Fruit fly (Drosophila melanogaster) whole organism, pupa: ENCODE results near the gene Alp5.

Experiments
- CG10348 ChIP-seq: fragments of 200-800 bp; sonication (Bioruptor generic); IDR thresholded peaks from 2 replicates; pipeline ENCODE4 v1.3.6; 2022; ENCODE audit warnings: missing biosample characterization, missing genetic modification characterization
- CG12605 ChIP-seq: fragments of 200-800 bp; sonication (Bioruptor generic); IDR thresholded peaks from 2 replicates; pipeline ENCODE4 v1.3.6; 2022; ENCODE audit warnings: missing biosample characterization, missing genetic modification characterization
- CG13204 ChIP-seq: fragments of 200-800 bp; sonication (Bioruptor generic); optimal IDR thresholded peaks from 2 replicates; lab custom pipeline; 2018; ENCODE audit warnings: missing biosample characterization, mild to moderate bottlenecking, missing genetic modification characterization, moderate library complexity
- CG14655 ChIP-seq: fragments of 200-800 bp; sonication (Bioruptor generic); optimal IDR thresholded peaks from 3 replicates; lab custom pipeline; 2017; ENCODE audit warnings: mild to moderate bottlenecking, missing biosample characterization, missing genetic modification reagents, missing genetic modification characterization
- CG15710 ChIP-seq: fragments of 200-800 bp; sonication (Bioruptor generic); optimal IDR thresholded peaks from 2 replicates; lab custom pipeline; 2018; ENCODE audit warnings: missing biosample characterization, mild to moderate bottlenecking, missing genetic modification characterization, moderate library complexity
- CG17806 ChIP-seq: fragments of 200-800 bp; sonication (Bioruptor generic); optimal IDR thresholded peaks from 2 replicates; lab custom pipeline; 2018; ENCODE audit warnings: missing biosample characterization, mild to moderate bottlenecking, missing genetic modification characterization, moderate library complexity
- CG32121 ChIP-seq: fragments of 200-800 bp; sonication (Bioruptor generic); IDR thresholded peaks from 2 replicates; pipeline ENCODE4 v1.3.6; 2022; ENCODE audit warnings: missing biosample characterization, missing genetic modification characterization
- CG34367 ChIP-seq: fragments of 200-800 bp; sonication (Bioruptor generic); optimal IDR thresholded peaks from 2 replicates; lab custom pipeline; 2018; ENCODE audit warnings: missing biosample characterization, mild to moderate bottlenecking, missing genetic modification characterization
- CG4496 ChIP-seq: fragments of 200-800 bp; sonication (Bioruptor generic); IDR thresholded peaks from 3 replicates; pipeline ENCODE4 v1.3.6; 2022; ENCODE audit warnings: missing biosample characterization, missing genetic modification characterization
- CG8159 ChIP-seq: fragments of 200-800 bp; sonication (Bioruptor generic); optimal IDR thresholded peaks from 3 replicates; lab custom pipeline; 2018; ENCODE audit warnings: missing biosample characterization, mild to moderate bottlenecking, missing genetic modification characterization, moderate library complexity
- CG8301 ChIP-seq: fragments of 200-800 bp; sonication (Bioruptor generic); optimal IDR thresholded peaks from 2 replicates; lab custom pipeline; 2018; ENCODE audit warnings: missing biosample characterization, mild to moderate bottlenecking, missing genetic modification characterization
- CG9948 ChIP-seq: fragments of 200-800 bp; sonication (Bioruptor generic); optimal IDR thresholded peaks from 2 replicates; lab custom pipeline; 2018; ENCODE audit warnings: missing biosample characterization, mild to moderate bottlenecking, missing genetic modification characterization, moderate library complexity
- D1 ChIP-seq: fragments of 200-800 bp; sonication (Bioruptor generic); optimal IDR thresholded peaks from 2 replicates; lab custom pipeline; 2018; ENCODE audit warnings: missing biosample characterization, mild to moderate bottlenecking, missing genetic modification characterization, moderate library complexity
- EcR ChIP-seq: fragments of 200-800 bp; sonication (Bioruptor generic); optimal IDR thresholded peaks from 3 replicates; lab custom pipeline; 2019; ENCODE audit warnings: missing biosample characterization, missing genetic modification characterization, mild to moderate bottlenecking, moderate library complexity, missing genetic modification reagents
- Ets98B ChIP-seq: fragments of 200-800 bp; sonication (Bioruptor generic); IDR thresholded peaks from 2 replicates; pipeline ENCODE4 v1.3.6; 2022; ENCODE audit warnings: missing biosample characterization, missing genetic modification characterization
- Pif1A ChIP-seq: fragments of 200-800 bp; sonication (Bioruptor generic); optimal IDR thresholded peaks from 3 replicates; lab custom pipeline; 2016; ENCODE audit warnings: missing biosample characterization, missing genetic modification characterization
- Pif1B ChIP-seq: fragments of 200-800 bp; sonication (Bioruptor generic); optimal IDR thresholded peaks from 3 replicates; lab custom pipeline; 2016; ENCODE audit warnings: missing biosample characterization, missing genetic modification characterization
- Snoo ChIP-seq: fragments of 200-800 bp; sonication (Bioruptor generic); optimal IDR thresholded peaks from 3 replicates; lab custom pipeline; 2017; ENCODE audit warnings: missing biosample characterization, mild to moderate bottlenecking, missing genetic modification characterization, inconsistent platforms
- fd96Ca ChIP-seq: fragments of 200-800 bp; sonication (Bioruptor generic); IDR thresholded peaks from 3 replicates; pipeline ENCODE4 v1.3.6; 2022; ENCODE audit warnings: missing biosample characterization, missing genetic modification characterization
- gl ChIP-seq: fragments of 200-800 bp; sonication (Bioruptor generic); optimal IDR thresholded peaks from 2 replicates; lab custom pipeline; 2018; ENCODE audit warnings: missing biosample characterization, mild to moderate bottlenecking, missing genetic modification characterization
- rn ChIP-seq: fragments of 200-800 bp; sonication (Bioruptor generic); IDR thresholded peaks from 2 replicates; pipeline ENCODE4 v1.3.6; 2022; ENCODE audit warnings: missing biosample characterization, missing genetic modification characterization

Alp5 gene

dm6 chr3R:20988560-20988959 is 18.2 kb downstream of the Alp5 start:
- TF ChIP-seq Pif1B (GFP tag; lab: Kevin White, UChicago), result no peak
- TF ChIP-seq rn (GFP tag; lab: Robert Waterston, UW), result no peak
- no peak for TF ChIP-seq CG8159 (tag; lab: Kevin White, UChicago)
- no peak for TF ChIP-seq CG17806 (tag; lab: Kevin White, UChicago)
- TF ChIP-seq Ets98B (GFP tag; lab: Robert Waterston, UW), result no peak
- no peak for TF ChIP-seq CG4496 (GFP tag; lab: Robert Waterston, UW)
- TF ChIP-seq fd96Ca (GFP tag; lab: Robert Waterston, UW), result no peak
- no peak for TF ChIP-seq EcR (GFP tag; lab: Kevin White, UChicago)
- no peak for TF ChIP-seq CG34367
- no peak for TF ChIP-seq CG13204
- no peak for TF ChIP-seq CG15710 (tag; lab: Kevin White, UChicago)
- no peak for TF ChIP-seq CG9948 (tag; lab: Kevin White, UChicago)
- no peak for TF ChIP-seq gl (tag; lab: Kevin White, UChicago)
- no peak for TF ChIP-seq CG8301 (tag; lab: Kevin White, UChicago)
- TF ChIP-seq CG12605 (GFP tag; lab: Robert Waterston, UW), result no peak
- no peak for TF ChIP-seq CG32121 (GFP tag; lab: Robert Waterston, UW)
- no peak for TF ChIP-seq Pif1A

dm6 chr3R:20987836-20988235 is 19.0 kb downstream of the Alp5 start, which contains the start of gene CG43446:
TSS of gene CG43446 (minus strand) at chr3R:20987936.
- TF ChIP-seq CG8159 (tag; lab: Kevin White, UChicago), result no peak
- no peak for TF ChIP-seq CG13204
- no peak for TF ChIP-seq CG17806 (tag; lab: Kevin White, UChicago)
- TF ChIP-seq Pif1B (GFP tag; lab: Kevin White, UChicago), result no peak
- no peak for TF ChIP-seq Ets98B (GFP tag; lab: Robert Waterston, UW)
- no peak for TF ChIP-seq CG10348 (GFP tag; lab: Robert Waterston, UW)
- TF ChIP-seq CG9948 (tag; lab: Kevin White, UChicago), result no peak
- TF ChIP-seq gl (tag; lab: Kevin White, UChicago), result no peak
- TF ChIP-seq CG8301 (tag; lab: Kevin White, UChicago), result no peak
- no peak for TF ChIP-seq Pif1A
- TF ChIP-seq CG34367, result no peak
- TF ChIP-seq CG32121 (GFP tag; lab: Robert Waterston, UW), result no peak
- no peak for TF ChIP-seq CG15710 (tag; lab: Kevin White, UChicago)
- TF ChIP-seq CG14655 (GFP tag; lab: Kevin White, UChicago), result no peak
- TF ChIP-seq CG4496 (GFP tag; lab: Robert Waterston, UW), result no peak
- no peak for TF ChIP-seq fd96Ca (GFP tag; lab: Robert Waterston, UW)
- no peak for TF ChIP-seq D1 (tag; lab: Kevin White, UChicago)

DNA sequence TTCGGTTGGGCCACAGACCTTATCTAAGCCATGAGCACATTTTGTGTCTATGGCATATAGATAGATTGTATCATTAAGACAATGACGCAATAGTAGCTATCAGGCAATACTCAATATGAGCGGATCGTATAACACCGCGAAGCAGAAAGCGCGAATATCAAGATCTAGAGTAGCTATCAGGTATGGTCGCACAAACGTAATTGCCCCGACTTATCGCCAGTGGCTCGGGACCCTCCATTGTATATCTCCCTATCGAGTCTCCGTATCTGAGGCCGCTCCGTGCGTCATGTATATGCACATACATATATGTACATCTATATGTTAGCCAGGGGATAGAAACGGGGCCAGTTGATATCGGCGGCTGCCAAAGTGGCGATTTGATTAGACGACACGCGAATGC is 21.2 kb downstream of the Alp5 start:
- no peak for TF ChIP-seq Ets98B (GFP tag; lab: Robert Waterston, UW)
- TF ChIP-seq fd96Ca (GFP tag; lab: Robert Waterston, UW), result no peak
- no peak for TF ChIP-seq CG14655 (GFP tag; lab: Kevin White, UChicago)
- no peak for TF ChIP-seq CG10348 (GFP tag; lab: Robert Waterston, UW)
- no peak for TF ChIP-seq CG9948 (tag; lab: Kevin White, UChicago)
- TF ChIP-seq CG17806 (tag; lab: Kevin White, UChicago), result no peak
- no peak for TF ChIP-seq CG13204

DNA sequence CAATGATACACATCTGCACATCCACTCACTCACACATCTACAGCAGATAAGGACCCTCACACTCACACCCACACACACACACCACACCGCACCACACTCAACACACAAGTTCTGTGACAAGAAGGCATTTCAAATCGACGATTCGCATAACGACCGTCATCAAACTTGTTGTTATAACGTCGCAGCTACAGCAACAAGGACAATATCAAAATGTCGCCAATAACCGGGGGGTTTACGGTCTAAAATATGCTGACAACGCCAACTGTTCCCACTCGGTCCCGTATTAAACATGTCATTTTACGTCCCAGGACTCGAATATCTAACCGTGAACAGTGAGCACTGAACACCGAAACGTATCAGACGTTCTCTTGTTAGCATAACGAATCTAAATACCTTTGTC is 21.9 kb downstream of the Alp5 start:
- TF ChIP-seq CG12605 (GFP tag; lab: Robert Waterston, UW) (no peak), CG8159 (tag; lab: Kevin White, UChicago) (no peak), rn (GFP tag; lab: Robert Waterston, UW) (no peak), CG10348 (GFP tag; lab: Robert Waterston, UW) (no peak), CG15710 (tag; lab: Kevin White, UChicago) (no peak), Pif1A (no peak), EcR (GFP tag; lab: Kevin White, UChicago) (no peak), CG4496 (GFP tag; lab: Robert Waterston, UW) (no peak), fd96Ca (GFP tag; lab: Robert Waterston, UW) (no peak), CG17806 (tag; lab: Kevin White, UChicago) (no peak), CG14655 (GFP tag; lab: Kevin White, UChicago) (no peak), D1 (tag; lab: Kevin White, UChicago) (no peak), gl (tag; lab: Kevin White, UChicago) (no peak), CG13204 (no peak), CG8301 (tag; lab: Kevin White, UChicago) (no peak), CG32121 (GFP tag; lab: Robert Waterston, UW) (no peak), Snoo (no peak)

dm6 chr3R:20984087-20984486 is 22.7 kb downstream of the Alp5 start:
- 0 out of 3 replicates have a peak, but pooled peaks have one; percentile 41 for TF ChIP-seq fd96Ca (GFP tag; lab: Robert Waterston, UW)
- 0 out of 2 replicates have a peak, but pooled peaks have one; percentile 6 for TF ChIP-seq rn (GFP tag; lab: Robert Waterston, UW)
- no peak for TF ChIP-seq CG14655 (GFP tag; lab: Kevin White, UChicago)

DNA sequence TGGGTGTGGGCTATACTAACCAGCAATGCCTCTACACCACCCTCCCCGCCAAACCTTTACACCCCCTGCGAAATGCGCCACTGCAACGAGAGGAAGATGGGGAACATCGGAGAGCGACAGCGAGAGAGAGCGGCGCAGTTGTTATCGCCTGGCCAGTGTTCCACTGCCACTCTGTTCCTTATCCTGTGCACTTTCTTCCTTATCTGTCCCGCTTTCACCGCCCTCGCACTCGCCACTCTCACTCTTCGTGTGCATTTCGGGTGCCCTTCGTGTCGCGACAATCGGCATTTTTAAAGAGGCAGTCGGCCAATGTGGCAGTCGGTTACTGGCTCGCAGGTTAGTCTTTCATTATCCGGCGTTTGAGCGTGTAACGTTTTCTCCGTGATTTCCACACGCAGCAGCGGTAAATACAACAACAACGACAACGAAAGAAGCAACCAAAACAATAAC is 28.9 kb downstream of the Alp5 start, which contains the start of gene Calx:
Calx (plus strand) TSS at position 338 of the 450 bp plus-strand sequence.
- TF ChIP-seq CG15710 (tag; lab: Kevin White, UChicago) (no peak), Pif1B (GFP tag; lab: Kevin White, UChicago) (no peak), gl (tag; lab: Kevin White, UChicago) (no peak), Ets98B (GFP tag; lab: Robert Waterston, UW) (no peak), rn (GFP tag; lab: Robert Waterston, UW) (no peak), CG10348 (GFP tag; lab: Robert Waterston, UW) (no peak), CG8301 (tag; lab: Kevin White, UChicago) (no peak)
